Worm (Caenorhabditis elegans) whole organism, L3 larva: ENCODE measurements around the gene sma-3.

ENCODE experiments used
- elt-1 ChIP-seq: fragments of 150-350 bp; optimal IDR thresholded peaks from 2 replicates; lab custom pipeline; 2014; ENCODE audit warnings: missing biosample characterization, missing genetic modification characterization
- nhr-12 ChIP-seq: fragments of 150-350 bp; optimal IDR thresholded peaks from 2 replicates; lab custom pipeline; 2014; ENCODE audit warnings: missing biosample characterization, missing genetic modification characterization
- nhr-237 ChIP-seq: fragments of 150-350 bp; optimal IDR thresholded peaks from 2 replicates; lab custom pipeline; 2014; ENCODE audit warnings: missing biosample characterization, missing genetic modification characterization
- nhr-43 ChIP-seq: sonication (generic microtip); optimal IDR thresholded peaks from 2 replicates; lab custom pipeline; 2016; ENCODE audit warnings: mild to moderate bottlenecking, missing genetic modification characterization, missing compliant biosample characterization; ENCODE audit not compliant: poor library complexity, severe bottlenecking

DNA sequence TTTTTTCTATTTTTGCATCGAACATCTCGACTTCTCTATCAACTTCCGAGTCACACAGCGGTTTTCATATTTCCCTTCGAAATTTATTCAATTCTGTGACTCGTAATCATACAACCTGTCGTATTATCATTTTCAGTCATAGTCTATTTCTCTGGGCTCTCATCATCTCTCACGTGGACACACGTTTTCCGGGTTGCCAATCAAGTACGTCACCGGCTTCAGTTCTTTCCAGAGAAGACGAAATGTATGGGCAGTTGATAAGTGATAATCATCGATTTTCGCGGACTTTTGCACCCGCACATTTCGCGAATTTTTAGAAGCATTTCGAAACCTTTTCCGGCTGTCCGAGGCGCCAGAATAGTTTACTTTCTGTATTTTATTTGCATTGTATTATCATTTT lies 13.5 kb downstream of the sma-3 start, which contains the start of gene srv-1:
- no peak for TF ChIP-seq nhr-237
- no peak for TF ChIP-seq elt-1 (tag; lab: Kevin White, UChicago)
- no peak for TF ChIP-seq nhr-43 (tag; lab: Kevin White, UChicago)
- TF ChIP-seq nhr-12 (tag; lab: Kevin White, UChicago), result no peak
